Worm (Caenorhabditis elegans): ENCODE results near the gene vha-5.

Gene vha-5

ce11 chrIV:8307408-8307807 is 3.6 kb downstream of the vha-5 start:
- TF ChIP-seq ceh-30 (tag; optimal IDR thresholded peaks at IDR 0.05) (no peak), madf-2 (tag; optimal IDR thresholded peaks at IDR 0.05) (no peak), ceh-18 (tag; optimal IDR thresholded peaks at IDR 0.05) (no peak), dmd-4 (tag; optimal IDR thresholded peaks at IDR 0.05; ENCODE audit: borderline replicate concordance) (no peak), pqm-1 (tag; optimal IDR thresholded peaks at IDR 0.05) (no peak), unc-86 (tag; optimal IDR thresholded peaks at IDR 0.05) (no peak), ceh-19 (GFP tag; optimal IDR thresholded peaks at IDR 0.05) (no peak), nhr-11 (tag; optimal IDR thresholded peaks at IDR 0.05) (no peak), dve-1 (tag; optimal IDR thresholded peaks at IDR 0.05) (no peak), unc-3 (GFP tag; conservative IDR thresholded peaks at IDR 0.05) (no peak), unc-3 (tag; optimal IDR thresholded peaks at IDR 0.05) (no peak), sdc-2 (tag; optimal IDR thresholded peaks at IDR 0.05) (no peak), fkh-6 (tag; optimal IDR thresholded peaks at IDR 0.05) (no peak), sox-4 (tag; optimal IDR thresholded peaks at IDR 0.05) (no peak), gmeb-2 (tag; optimal IDR thresholded peaks at IDR 0.05) (no peak), elt-2 (tag; optimal IDR thresholded peaks at IDR 0.05) (no peak), rnt-1 (tag; optimal IDR thresholded peaks at IDR 0.05) (no peak)

ce11 chrIV:8312105-8312504 is 8.3 kb downstream of the vha-5 start:
- no peak for TF ChIP-seq K09A11.1 (tag; optimal IDR thresholded peaks at IDR 0.05; ENCODE audit: insufficient read depth)
- TF ChIP-seq fkh-6 (tag; optimal IDR thresholded peaks at IDR 0.05), result no peak
- TF ChIP-seq ceh-30 (tag; optimal IDR thresholded peaks at IDR 0.05), result no peak
- TF ChIP-seq pag-3 (tag; optimal IDR thresholded peaks at IDR 0.05; ENCODE audit: borderline replicate concordance), result no peak
- TF ChIP-seq sox-2 (GFP tag; IDR thresholded peaks at IDR 0.05), result no peak
- no peak for TF ChIP-seq pqm-1 (tag; optimal IDR thresholded peaks at IDR 0.05)
- no peak for TF ChIP-seq pros-1 (tag; optimal IDR thresholded peaks at IDR 0.05)
- no peak for TF ChIP-seq sdc-2 (tag; optimal IDR thresholded peaks at IDR 0.05)
- TF ChIP-seq elt-2 (tag; optimal IDR thresholded peaks at IDR 0.05), result no peak

- TF ChIP-seq unc-3 (GFP tag; conservative IDR thresholded peaks at IDR 0.05) (no peak), unc-3 (tag; optimal IDR thresholded peaks at IDR 0.05) (no peak), C08G9.2 (tag; optimal IDR thresholded peaks at IDR 0.05) (no peak), sdc-2 (tag; optimal IDR thresholded peaks at IDR 0.05) (no peak), elt-2 (tag; optimal IDR thresholded peaks at IDR 0.05) (no peak)
Observed at ce11 chrIV:8312846-8313245, 9.1 kb downstream of the vha-5 start, which contains the start of gene F35H10.10. TSS of gene F35H10.10 (minus strand) at chrIV:8312946.

- TF ChIP-seq ets-4 (tag; optimal IDR thresholded peaks at IDR 0.05) (no peak), T23F11.4 (GFP tag; optimal IDR thresholded peaks at IDR 0.05) (no peak), unc-86 (tag; optimal IDR thresholded peaks at IDR 0.05) (no peak), nhr-232 (tag; optimal IDR thresholded peaks at IDR 0.05) (no peak), ahr-1 (tag; optimal IDR thresholded peaks at IDR 0.05) (no peak), ceh-9 (tag; optimal IDR thresholded peaks at IDR 0.05) (no peak), nhr-11 (tag; optimal IDR thresholded peaks at IDR 0.05) (no peak), lim-6 (tag; optimal IDR thresholded peaks at IDR 0.05) (no peak), Y22D7AL.16 (tag; optimal IDR thresholded peaks at IDR 0.05) (no peak), mec-3 (tag; optimal IDR thresholded peaks at IDR 0.05; ENCODE audit: borderline replicate concordance) (no peak), madf-2 (tag; optimal IDR thresholded peaks at IDR 0.05) (no peak), elt-4 (tag; optimal IDR thresholded peaks at IDR 0.05) (no peak), ceh-19 (GFP tag; optimal IDR thresholded peaks at IDR 0.05) (no peak), zip-5 (tag; optimal IDR thresholded peaks at IDR 0.05) (no peak), pha-2 (tag; optimal IDR thresholded peaks at IDR 0.05) (no peak), ref-2 (tag; optimal IDR thresholded peaks at IDR 0.05) (no peak), F13H6.1 (tag; optimal IDR thresholded peaks at IDR 0.05) (no peak)
Observed at ce11 chrIV:8317800-8318199, 14.0 kb downstream of the vha-5 start.

DNA sequence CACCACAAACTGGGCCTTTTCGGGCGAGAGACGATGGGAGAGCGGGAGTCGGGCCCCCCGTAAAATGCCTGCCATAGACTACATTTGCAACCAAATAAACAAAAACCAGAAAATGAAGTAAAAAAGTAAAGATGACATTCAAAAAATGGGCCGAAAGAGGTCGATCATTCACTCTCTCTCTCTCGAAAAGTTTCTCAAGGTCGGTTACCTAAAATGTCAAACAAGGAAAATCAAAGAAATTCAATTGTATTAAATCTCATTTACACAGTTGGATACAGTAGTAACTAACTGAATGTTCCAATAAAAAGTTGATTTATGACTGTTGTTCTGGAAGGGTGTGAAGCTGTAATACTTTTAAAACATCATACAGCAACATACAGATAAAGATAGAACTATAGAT is 15.0 kb downstream of the vha-5 start:
- TF ChIP-seq ceh-9 (tag; optimal IDR thresholded peaks at IDR 0.05) (no peak), nhr-232 (tag; optimal IDR thresholded peaks at IDR 0.05) (no peak), T23F11.4 (GFP tag; optimal IDR thresholded peaks at IDR 0.05) (no peak), pros-1 (tag; optimal IDR thresholded peaks at IDR 0.05) (no peak), pha-4 (tag; optimal IDR thresholded peaks at IDR 0.05) (no peak), ttx-3 (tag; optimal IDR thresholded peaks at IDR 0.05) (no peak), pag-3 (tag; optimal IDR thresholded peaks at IDR 0.05; ENCODE audit: borderline replicate concordance) (no peak)
